Fruit fly (Drosophila melanogaster): Measurements from ENCODE around the gene fzr.

Gene fzr

DNA sequence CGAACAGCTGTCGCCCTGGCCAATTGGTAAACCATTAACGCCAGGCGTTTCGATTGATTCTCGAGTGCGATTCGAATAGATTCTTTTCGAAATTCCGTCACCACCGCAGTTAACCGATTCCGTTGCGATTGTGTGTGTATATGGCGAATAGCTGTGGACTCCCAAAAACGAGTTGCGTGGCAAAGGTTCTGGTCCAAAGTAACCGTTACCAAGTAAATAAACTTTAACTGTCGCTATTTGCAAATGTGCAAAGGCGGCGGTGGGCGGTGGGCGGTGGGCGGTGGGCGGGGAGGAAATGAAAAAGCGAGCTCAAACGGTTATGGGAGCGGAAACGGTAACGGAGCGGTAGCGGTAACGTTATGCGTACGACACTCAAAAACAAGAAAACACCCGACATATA is 35.5 kb downstream of the fzr start, which contains the start of gene CG3081:
CG3081 (minus strand) TSS at position 101 of the 400 bp plus-strand sequence.
- TF ChIP-seq CG15514 (GFP tag; optimal IDR thresholded peaks at IDR 0.05) (no peak), CG3065 (GFP tag; optimal IDR thresholded peaks at IDR 0.05) (no peak), ab (GFP tag; optimal IDR thresholded peaks at IDR 0.05) (no peak), zfh1 (GFP tag; IDR thresholded peaks at IDR 0.05) (no peak), CG15601 (tag; optimal IDR thresholded peaks at IDR 0.05) (no peak), stc (GFP tag; IDR thresholded peaks at IDR 0.05) (no peak)

- TF ChIP-seq otp (GFP tag; IDR thresholded peaks at IDR 0.05) (no peak), wdn (GFP tag; IDR thresholded peaks at IDR 0.05) (no peak), CG7928 (GFP tag; optimal IDR thresholded peaks at IDR 0.05) (no peak), CG6854 (GFP tag; optimal IDR thresholded peaks at IDR 0.05) (no peak), ab (GFP tag; optimal IDR thresholded peaks at IDR 0.05) (no peak), zen (tag; optimal IDR thresholded peaks at IDR 0.05) (no peak), Bgb (GFP tag; IDR thresholded peaks at IDR 0.05; ENCODE audit: partially characterized antibody) (peak; percentile 83), CG9817 (tag; optimal IDR thresholded peaks at IDR 0.05) (no peak), gcm (GFP tag; optimal IDR thresholded peaks at IDR 0.05) (no peak), crol (GFP tag; IDR thresholded peaks at IDR 0.05) (no peak), Dip3 (GFP tag; optimal IDR thresholded peaks at IDR 0.05) (no peak), chinmo (GFP tag; IDR thresholded peaks at IDR 0.05; ENCODE audit: partially characterized antibody) (peak; percentile 86; the same call in 2 of the 4 replicates), CG3281 (GFP tag; optimal IDR thresholded peaks at IDR 0.05) (no peak), az2 (GFP tag; optimal IDR thresholded peaks at IDR 0.05) (no peak), mld (GFP tag; IDR thresholded peaks at IDR 0.05; ENCODE audit: partially characterized antibody) (peak; percentile 90), Fer2 (tag; optimal IDR thresholded peaks at IDR 0.05) (no peak), CG17186 (GFP tag; optimal IDR thresholded peaks at IDR 0.05) (no peak), CG16815 (GFP tag; optimal IDR thresholded peaks at IDR 0.05) (no peak), CG2712 (tag; optimal IDR thresholded peaks at IDR 0.05) (peak; percentile 25), Oaz (GFP tag; IDR thresholded peaks at IDR 0.05) (no peak), vvl (GFP tag; IDR thresholded peaks at IDR 0.05) (no peak), gce (GFP tag; IDR thresholded peaks at IDR 0.05) (no peak), vnd (GFP tag; IDR thresholded peaks at IDR 0.05; ENCODE audit: partially characterized antibody) (peak; percentile 88), CG11093 (GFP tag; IDR thresholded peaks at IDR 0.05) (no peak), maf-S (GFP tag; optimal IDR thresholded peaks at IDR 0.05) (no peak), grau (tag; optimal IDR thresholded peaks at IDR 0.05) (no peak), CG33557 (GFP tag; optimal IDR thresholded peaks at IDR 0.05) (no peak), CG18764 (GFP tag; optimal IDR thresholded peaks at IDR 0.05) (no peak), stc (GFP tag; IDR thresholded peaks at IDR 0.05) (no peak), CG31441 (GFP tag; IDR thresholded peaks at IDR 0.05) (no peak), Poxn (GFP tag; IDR thresholded peaks at IDR 0.05) (no peak), Taf1 (GFP tag; IDR thresholded peaks at IDR 0.05) (no peak), Eip74EF (GFP tag; optimal IDR thresholded peaks at IDR 0.05) (no peak), CG12236 (GFP tag; optimal IDR thresholded peaks at IDR 0.05) (no peak), CG14860 (GFP tag; IDR thresholded peaks at IDR 0.05; ENCODE audit: partially characterized antibody) (peak; percentile 93), pfk (GFP tag; optimal IDR thresholded peaks at IDR 0.05) (no peak), CTCF (GFP tag; optimal IDR thresholded peaks at IDR 0.05) (no peak), HLH4C (GFP tag; IDR thresholded peaks at IDR 0.05; ENCODE audit: partially characterized antibody) (peak; percentile 100), CG15269 (tag; optimal IDR thresholded peaks at IDR 0.05) (no peak), pzg (GFP tag; optimal IDR thresholded peaks at IDR 0.05) (peak; percentile 15), CG10654 (GFP tag; optimal IDR thresholded peaks at IDR 0.05) (no peak), lab (GFP tag; optimal IDR thresholded peaks at IDR 0.05) (no peak), Spps (tag; optimal IDR thresholded peaks at IDR 0.05) (no peak), CG8290 (GFP tag; optimal IDR thresholded peaks at IDR 0.05) (no peak), CG8290 (tag; optimal IDR thresholded peaks at IDR 0.05) (no peak)
Measured at dm6 chrX:4635856-4636486, 43.4 kb downstream of the fzr start, which contains the start of the genes Alms1a and pon. TSS of gene Alms1a (minus strand) at chrX:4636004. TSS of gene pon (plus strand) at chrX:4636318.
